Worm (Caenorhabditis elegans) whole organism, L1 larva: ENCODE data around the gene F23A7.4.

Source experiments
- C16A3.4 ChIP-seq: fragments of 150-350 bp; optimal IDR thresholded peaks from 2 replicates; lab custom pipeline; 2014; ENCODE audit warnings: missing biosample characterization, missing genetic modification characterization
- aha-1 ChIP-seq: fragments of 150-350 bp; optimal IDR thresholded peaks from 2 replicates; lab custom pipeline; 2014; ENCODE audit warnings: missing biosample characterization, missing genetic modification characterization
- ama-1 ChIP-seq: fragments of 150-350 bp; optimal IDR thresholded peaks from 2 replicates; lab custom pipeline; 2014
- ceh-8 ChIP-seq: fragments of 200-800 bp; sonication (Bioruptor generic); optimal IDR thresholded peaks from 2 replicates; lab custom pipeline; 2018; ENCODE audit warnings: mild to moderate bottlenecking, missing genetic modification characterization, moderate library complexity, missing compliant biosample characterization
- ceh-88 ChIP-seq: fragments of 200-800 bp; sonication (Bioruptor generic); IDR thresholded peaks from 2 replicates; pipeline ENCODE4 v1.3.6; 2022; ENCODE audit warnings: missing genetic modification characterization, missing compliant biosample characterization
- ceh-90 ChIP-seq: sonication (generic microtip); optimal IDR thresholded peaks from 2 replicates; lab custom pipeline; 2016; ENCODE audit warnings: missing genetic modification characterization, missing compliant biosample characterization
- efl-1 ChIP-seq, 4 experiments: fragments of 150-350 bp; optimal IDR thresholded peaks in 3 of 4; peaks in 1 of 4; 1 replicate in 1 of 4; 2 replicates in 3 of 4; lab custom pipeline; 2014; ENCODE audit warnings: missing biosample characterization in 2 of 4, missing genetic modification characterization in 2 of 4, missing genetic modification reagents in 2 of 4
- egl-27 ChIP-seq, 2 experiments: fragments of 150-350 bp in 1 of 2; sonication (generic microtip); optimal IDR thresholded peaks; 3 replicates each; lab custom pipeline; 2017 to 2018; ENCODE audit warnings: missing biosample characterization in 2 of 2, missing genetic modification characterization in 2 of 2, missing genetic modification reagents in 2 of 2
- elt-2 ChIP-seq: sonication (generic microtip); optimal IDR thresholded peaks from 2 replicates; lab custom pipeline; 2016; ENCODE audit warnings: missing genetic modification characterization, mild to moderate bottlenecking, inconsistent platforms, missing compliant biosample characterization, missing genetic modification reagents
- fos-1 ChIP-seq: fragments of 150-350 bp; optimal IDR thresholded peaks from 2 replicates; lab custom pipeline; 2014; ENCODE audit warnings: missing biosample characterization, missing genetic modification characterization
- grh-1 ChIP-seq: fragments of 200-800 bp; sonication (Bioruptor generic); IDR thresholded peaks from 2 replicates; pipeline ENCODE4 v1.3.6; 2022; ENCODE audit warnings: missing genetic modification reagents, missing genetic modification characterization, missing compliant biosample characterization
- hlh-4 ChIP-seq: sonication (generic microtip); optimal IDR thresholded peaks from 2 replicates; lab custom pipeline; 2016; ENCODE audit warnings: mild to moderate bottlenecking, missing genetic modification characterization, missing compliant biosample characterization
- irx-1 ChIP-seq: sonication (generic microtip); optimal IDR thresholded peaks from 2 replicates; lab custom pipeline; 2016; ENCODE audit warnings: missing genetic modification characterization, missing compliant biosample characterization
- isw-1 ChIP-seq: fragments of 200-800 bp; sonication (Bioruptor generic); IDR thresholded peaks from 2 replicates; pipeline ENCODE4 v1.3.6; 2022; ENCODE audit warnings: missing genetic modification characterization, missing compliant biosample characterization
- jun-1 ChIP-seq: fragments of 150-350 bp; optimal IDR thresholded peaks from 2 replicates; lab custom pipeline; 2014; ENCODE audit warnings: missing biosample characterization, missing genetic modification reagents, missing genetic modification characterization
- lin-14 ChIP-seq: fragments of 200-800 bp; sonication (Bioruptor generic); optimal IDR thresholded peaks from 2 replicates; lab custom pipeline; 2018; ENCODE audit warnings: mild to moderate bottlenecking, missing genetic modification characterization, moderate library complexity, missing compliant biosample characterization
- lin-15B ChIP-seq: fragments of 150-350 bp; sonication (generic microtip); optimal IDR thresholded peaks from 3 replicates; lab custom pipeline; 2014; ENCODE audit warnings: missing biosample characterization, missing genetic modification characterization
- lin-35 ChIP-seq, 2 experiments: fragments of 150-350 bp; optimal IDR thresholded peaks; 2 replicates each; lab custom pipeline; 2014; ENCODE audit warnings: missing biosample characterization in 2 of 2, missing genetic modification characterization in 2 of 2, missing genetic modification reagents in 2 of 2
- lin-39 ChIP-seq: fragments of 150-350 bp; optimal IDR thresholded peaks from 2 replicates; lab custom pipeline; 2014; ENCODE audit warnings: missing biosample characterization, missing genetic modification reagents, missing genetic modification characterization
- lsy-2 ChIP-seq, 2 experiments: fragments of 150-350 bp; optimal IDR thresholded peaks; 2 replicates each; lab custom pipeline; 2014; ENCODE audit warnings: missing biosample characterization in 2 of 2, missing genetic modification characterization in 2 of 2
- mab-9 ChIP-seq: fragments of 200-800 bp; sonication (Bioruptor generic); IDR thresholded peaks from 2 replicates; pipeline ENCODE4 v1.3.6; 2022; ENCODE audit warnings: missing genetic modification reagents, missing genetic modification characterization, missing compliant biosample characterization
- mep-1 ChIP-seq: fragments of 150-350 bp; optimal IDR thresholded peaks from 2 replicates; lab custom pipeline; 2014; ENCODE audit warnings: missing biosample characterization, missing genetic modification characterization
- nhr-12 ChIP-seq: sonication (generic microtip); optimal IDR thresholded peaks from 2 replicates; lab custom pipeline; 2017; ENCODE audit warnings: missing biosample characterization, missing genetic modification characterization
- nhr-19 ChIP-seq: fragments of 200-800 bp; sonication (Bioruptor generic); conservative IDR thresholded peaks from 2 replicates; pipeline ENCODE4 v1.3.6; 2022; ENCODE audit warnings: missing genetic modification characterization, missing compliant biosample characterization
- nhr-20 ChIP-seq: sonication (generic microtip); optimal IDR thresholded peaks from 2 replicates; lab custom pipeline; 2016; ENCODE audit warnings: mild to moderate bottlenecking, missing genetic modification characterization, missing compliant biosample characterization
- nhr-47 ChIP-seq: sonication (generic microtip); optimal IDR thresholded peaks from 2 replicates; lab custom pipeline; 2016; ENCODE audit warnings: mild to moderate bottlenecking, missing genetic modification characterization, moderate library complexity, missing compliant biosample characterization
- nhr-71 ChIP-seq: sonication (generic microtip); optimal IDR thresholded peaks from 2 replicates; lab custom pipeline; 2016; ENCODE audit warnings: mild to moderate bottlenecking, missing genetic modification characterization, moderate library complexity, missing compliant biosample characterization
- nhr-76 ChIP-seq: sonication (generic microtip); optimal IDR thresholded peaks from 2 replicates; lab custom pipeline; 2017; ENCODE audit warnings: missing biosample characterization, missing genetic modification characterization
- nhr-77 ChIP-seq: fragments of 150-350 bp; optimal IDR thresholded peaks from 2 replicates; lab custom pipeline; 2014; ENCODE audit warnings: missing biosample characterization, missing genetic modification characterization
- nhr-84 ChIP-seq: sonication (generic microtip); optimal IDR thresholded peaks from 2 replicates; lab custom pipeline; 2017; ENCODE audit warnings: missing biosample characterization, missing genetic modification characterization
- nhr-90 ChIP-seq: sonication (generic microtip); optimal IDR thresholded peaks from 2 replicates; lab custom pipeline; 2016; ENCODE audit warnings: mild to moderate bottlenecking, missing genetic modification characterization, missing compliant biosample characterization; ENCODE audit not compliant: poor library complexity
- pag-3 ChIP-seq: sonication (generic microtip); optimal IDR thresholded peaks from 2 replicates; lab custom pipeline; 2017; ENCODE audit warnings: missing genetic modification characterization, mild to moderate bottlenecking, missing compliant biosample characterization, antibody characterized with exemption, borderline replicate concordance; ENCODE audit not compliant: insufficient read depth
- pax-3 ChIP-seq: fragments of 200-800 bp; sonication (Bioruptor generic); optimal IDR thresholded peaks from 2 replicates; lab custom pipeline; 2018; ENCODE audit warnings: mild to moderate bottlenecking, missing genetic modification characterization, moderate library complexity, missing compliant biosample characterization
- pqm-1 ChIP-seq: sonication (generic microtip); optimal IDR thresholded peaks from 3 replicates; lab custom pipeline; 2017; ENCODE audit warnings: missing biosample characterization, missing genetic modification characterization
- rnt-1 ChIP-seq: sonication (generic microtip); optimal IDR thresholded peaks from 2 replicates; lab custom pipeline; 2016; ENCODE audit warnings: mild to moderate bottlenecking, missing genetic modification characterization, moderate library complexity, missing compliant biosample characterization
- sox-4 ChIP-seq: sonication (generic microtip); optimal IDR thresholded peaks from 2 replicates; lab custom pipeline; 2016; ENCODE audit warnings: missing genetic modification characterization, missing compliant biosample characterization
- swsn-7 ChIP-seq: sonication (generic microtip); optimal IDR thresholded peaks from 2 replicates; lab custom pipeline; 2016; ENCODE audit warnings: missing genetic modification characterization, missing compliant biosample characterization
- unc-62 ChIP-seq: fragments of 150-350 bp; optimal IDR thresholded peaks from 2 replicates; lab custom pipeline; 2014; ENCODE audit warnings: missing biosample characterization, missing genetic modification reagents, missing genetic modification characterization
- zag-1 ChIP-seq: fragments of 150-350 bp; optimal IDR thresholded peaks from 2 replicates; lab custom pipeline; 2014; ENCODE audit warnings: missing biosample characterization, missing genetic modification characterization
- ztf-11 ChIP-seq, 2 experiments: sonication (generic microtip); optimal IDR thresholded peaks; 2 replicates each; lab custom pipeline; 2016 to 2017; ENCODE audit warnings: missing genetic modification characterization in 2 of 2, missing biosample characterization in 1 of 2, missing compliant biosample characterization in 1 of 2

Gene F23A7.4

DNA sequence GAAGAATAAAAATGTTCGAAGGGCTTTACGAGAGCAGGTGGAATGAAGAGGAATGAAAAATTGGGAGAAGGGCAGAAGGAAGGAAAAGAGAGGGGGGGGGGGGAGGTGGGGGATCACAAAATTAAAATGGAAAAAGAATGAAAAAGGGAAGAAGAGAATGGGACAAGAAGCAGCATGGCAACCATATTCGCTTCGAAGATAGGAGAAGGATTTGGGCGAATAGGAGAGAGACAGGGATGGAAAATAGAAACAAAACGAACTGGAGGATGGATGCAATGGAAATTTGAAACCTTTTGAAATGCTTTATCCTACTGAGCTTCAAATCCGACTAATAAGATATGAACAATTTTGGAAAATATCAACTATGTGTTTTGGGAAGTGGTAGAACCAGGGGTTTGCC is 38.3 kb downstream of the F23A7.4 start, which contains the start of gene W10G6.6:
TSS of gene W10G6.6 (minus strand) at position 101 of the 400 bp plus-strand sequence.
- no peak for TF ChIP-seq zag-1 (tag; lab: Kevin White, UChicago)
- no peak for TF ChIP-seq unc-62 (GFP tag; lab: Kevin White, UChicago)
- TF ChIP-seq nhr-20 (tag; lab: Kevin White, UChicago): no peak
- no peak for TF ChIP-seq fos-1 (tag; lab: Kevin White, UChicago)
- no peak for TF ChIP-seq lin-14 (GFP tag; lab: Kevin White, UChicago)
- no peak for TF ChIP-seq nhr-12 (tag; lab: Kevin White, UChicago)
- TF ChIP-seq mep-1 (tag; lab: Kevin White, UChicago): no peak
- no peak for TF ChIP-seq hlh-4 (tag; lab: Kevin White, UChicago)
- TF ChIP-seq lin-15B (tag; lab: Kevin White, UChicago): no peak
- TF ChIP-seq egl-27 (tag; optimal IDR thresholded peaks at IDR 0.05; lab: Kevin White, UChicago): no peak
- TF ChIP-seq irx-1: no peak
- no peak for TF ChIP-seq ceh-88 (GFP tag; lab: Robert Waterston, UW)
- TF ChIP-seq lin-35 (GFP tag; optimal IDR thresholded peaks at IDR 0.05; lab: Kevin White, UChicago): no peak
- TF ChIP-seq swsn-7 (tag; lab: Kevin White, UChicago): no peak
- TF ChIP-seq ama-1: no peak
- TF ChIP-seq grh-1 (GFP tag; lab: Robert Waterston, UW): no peak
- TF ChIP-seq jun-1 (tag; lab: Kevin White, UChicago): no peak
- no peak for TF ChIP-seq lsy-2 (tag; optimal IDR thresholded peaks at IDR 0.05; lab: Kevin White, UChicago)

DNA sequence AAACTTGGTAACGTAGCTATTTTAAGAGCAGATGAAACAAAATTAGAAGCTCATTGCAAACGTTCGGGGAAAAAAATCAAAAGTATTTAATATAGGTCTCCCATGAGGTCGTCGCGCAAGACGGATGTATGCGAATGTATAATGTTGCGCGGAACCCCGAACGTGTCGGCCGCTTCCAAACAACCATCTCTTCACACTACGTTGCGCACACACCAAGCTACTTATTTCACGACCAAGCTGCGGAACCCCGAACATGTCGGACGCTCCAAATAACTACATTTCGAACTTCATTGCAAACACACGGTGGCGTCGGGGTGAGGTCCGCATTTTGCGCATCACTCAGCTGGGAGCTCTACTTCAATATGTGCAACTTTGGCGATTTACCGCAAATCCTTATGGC is 46.1 kb downstream of the F23A7.4 start:
- no peak for TF ChIP-seq isw-1
- TF ChIP-seq pag-3 (tag; lab: Kevin White, UChicago): no peak
- no peak for TF ChIP-seq ceh-8 (GFP tag; lab: Kevin White, UChicago)
- TF ChIP-seq rnt-1 (tag; lab: Kevin White, UChicago): no peak
- TF ChIP-seq nhr-76 (tag; lab: Kevin White, UChicago): no peak
- TF ChIP-seq ceh-88 (GFP tag; lab: Robert Waterston, UW): no peak
- TF ChIP-seq ztf-11 (tag; optimal IDR thresholded peaks at IDR 0.05; lab: Kevin White, UChicago): no peak
- no peak for TF ChIP-seq ceh-90 (tag; lab: Kevin White, UChicago)
- TF ChIP-seq nhr-19 (GFP tag; lab: Robert Waterston, UW): no peak
- TF ChIP-seq ama-1: no peak
- TF ChIP-seq mab-9 (GFP tag; lab: Robert Waterston, UW): no peak
- no peak for TF ChIP-seq lin-39
- TF ChIP-seq sox-4 (tag; lab: Kevin White, UChicago): no peak
- TF ChIP-seq lin-15B (tag; lab: Kevin White, UChicago): no peak
- no peak for TF ChIP-seq nhr-77 (tag; lab: Kevin White, UChicago)
- TF ChIP-seq aha-1 (tag; lab: Kevin White, UChicago): no peak
- no peak for TF ChIP-seq C16A3.4 (tag; lab: Kevin White, UChicago)
- TF ChIP-seq hlh-4 (tag; lab: Kevin White, UChicago): no peak

DNA sequence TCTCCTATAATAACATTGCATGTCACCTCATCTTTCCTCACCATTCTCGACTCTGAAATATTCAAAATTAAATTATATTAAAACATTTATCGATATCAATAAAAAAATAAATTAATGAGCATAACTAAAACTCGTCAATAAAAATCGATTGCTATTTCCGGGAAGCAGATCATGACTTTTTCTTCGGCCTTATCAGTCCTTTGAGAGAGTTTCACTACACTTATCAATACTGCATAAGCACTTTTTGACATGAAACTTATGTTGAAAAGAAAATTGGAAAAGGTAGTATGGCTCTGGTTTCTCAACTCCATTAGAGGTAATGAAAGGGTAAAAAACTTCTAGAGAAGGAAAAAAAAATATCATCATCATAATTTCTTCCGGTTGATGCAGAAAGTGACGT is 47.7 kb downstream of the F23A7.4 start:
- TF ChIP-seq nhr-47 (tag; lab: Kevin White, UChicago): no peak
- peak; percentile 43 for TF ChIP-seq elt-2

DNA sequence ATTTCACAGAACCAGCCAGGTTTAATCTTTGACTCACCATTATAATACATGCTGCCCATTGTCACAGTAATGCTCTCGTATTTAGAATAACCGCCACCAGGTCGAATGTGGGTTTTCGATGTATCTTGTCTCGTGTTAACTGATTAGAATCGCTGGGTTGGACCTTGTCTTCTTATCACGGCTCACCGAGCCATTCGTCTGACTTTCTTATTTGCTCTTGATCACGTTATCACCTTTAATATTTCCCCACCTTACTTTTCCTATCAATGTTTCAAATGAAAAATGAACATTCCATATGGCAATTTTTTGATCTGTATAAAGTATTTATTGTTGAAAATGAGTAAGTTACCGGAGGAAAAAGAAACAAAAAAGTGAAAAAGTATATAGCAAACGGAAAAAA is 49.6 kb downstream of the F23A7.4 start, which contains the start of gene sgk-1:
TSS of gene sgk-1 (minus strand) at position 130 of the 400 bp plus-strand sequence.
- TF ChIP-seq nhr-84 (tag; lab: Kevin White, UChicago) (no peak), efl-1 (optimal IDR thresholded peaks at IDR 0.05; lab: Kevin White, UChicago) (no peak), efl-1 (GFP tag; optimal IDR thresholded peaks at IDR 0.05 in 1 of 2; lab: Kevin White, UChicago) (no peak), pqm-1 (tag; lab: Kevin White, UChicago) (no peak), pax-3 (tag; lab: Kevin White, UChicago) (no peak), nhr-90 (tag; lab: Kevin White, UChicago) (peak; percentile 7), nhr-71 (tag; lab: Kevin White, UChicago) (peak; percentile 9), lin-35 (GFP tag; optimal IDR thresholded peaks at IDR 0.05; lab: Kevin White, UChicago) (peak in 1 of 2 experiments; percentile 13), elt-2 (peak; percentile 40)
